Worm (Caenorhabditis elegans) whole organism, midembryonic: ENCODE results near the gene pot-3.

Experiments
- T22C8.4 ChIP-seq: fragments of 200-800 bp; sonication (Bioruptor generic); IDR thresholded peaks from 2 replicates; pipeline ENCODE4 v1.3.6; 2022; ENCODE audit warnings: missing genetic modification characterization, missing compliant biosample characterization
- cog-1 ChIP-seq: sonication (generic microtip); optimal IDR thresholded peaks from 2 replicates; lab custom pipeline; 2016; ENCODE audit warnings: missing genetic modification characterization, missing compliant biosample characterization
- flt-1 ChIP-seq: fragments of 200-800 bp; sonication (Bioruptor generic); IDR thresholded peaks from 2 replicates; pipeline ENCODE4 v1.3.6; 2022; ENCODE audit warnings: missing genetic modification characterization, missing compliant biosample characterization
- klf-2 ChIP-seq: fragments of 200-800 bp; sonication (Bioruptor generic); conservative IDR thresholded peaks from 2 replicates; pipeline ENCODE4 v1.3.6; 2022; ENCODE audit warnings: missing genetic modification reagents, missing genetic modification characterization, missing compliant biosample characterization
- med-1 ChIP-seq: sonication (generic microtip); optimal IDR thresholded peaks from 2 replicates; lab custom pipeline; 2017; ENCODE audit warnings: missing genetic modification characterization, mild to moderate bottlenecking, missing compliant biosample characterization, antibody characterized with exemption, missing genetic modification reagents; ENCODE audit not compliant: insufficient read depth
- tab-1 ChIP-seq: fragments of 200-800 bp; sonication (Bioruptor generic); IDR thresholded peaks from 2 replicates; pipeline ENCODE4 v1.3.6; 2022; ENCODE audit warnings: missing genetic modification characterization, missing compliant biosample characterization
- ztf-23 ChIP-seq: fragments of 200-800 bp; sonication (Bioruptor generic); IDR thresholded peaks from 2 replicates; pipeline ENCODE4 v1.3.6; 2022; ENCODE audit warnings: missing genetic modification reagents, missing genetic modification characterization, missing compliant biosample characterization
- ztf-29 ChIP-seq: fragments of 200-800 bp; sonication (Bioruptor generic); IDR thresholded peaks from 2 replicates; pipeline ENCODE4 v1.3.6; 2022; ENCODE audit warnings: missing genetic modification reagents, missing genetic modification characterization, missing compliant biosample characterization

DNA sequence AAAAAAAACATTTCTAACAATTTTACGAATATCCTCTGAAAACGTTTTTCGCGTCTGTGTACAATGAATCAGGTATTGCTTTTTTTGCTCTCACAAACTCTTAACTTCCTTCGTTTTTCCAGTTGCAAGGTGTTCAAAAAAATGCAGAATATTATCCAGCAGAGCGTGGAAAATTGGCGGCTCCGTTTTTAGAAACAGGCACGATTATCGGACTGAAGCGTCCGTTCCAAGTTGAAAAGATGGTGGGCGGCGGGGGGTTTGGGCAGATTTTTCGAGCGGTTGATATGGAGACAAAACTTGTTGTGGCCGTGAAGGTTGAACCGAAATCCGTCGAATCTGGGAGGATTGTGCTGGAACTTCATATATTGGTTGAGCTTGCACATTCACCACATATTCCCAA, 45.0 kb upstream of the pot-3 start, which contains the start of gene W06F12.3:
- TF ChIP-seq med-1 (no peak), klf-2 (GFP tag; lab: Robert Waterston, UW) (no peak), ztf-29 (GFP tag; lab: Robert Waterston, UW) (no peak), ztf-23 (no peak), tab-1 (no peak), flt-1 (GFP tag; lab: Robert Waterston, UW) (no peak), T22C8.4 (GFP tag; lab: Robert Waterston, UW) (no peak), cog-1 (tag; lab: Kevin White, UChicago) (no peak)
